Worm (Caenorhabditis elegans): ENCODE results near the gene F09E10.6.

The F09E10.6 gene

ce11 chrX:1453770-1454169 lies 43.7 kb downstream of the F09E10.6 start, which contains the start of gene cebp-1 (continued):
- TF ChIP-seq ama-1 (optimal IDR thresholded peaks at IDR 0.05) (peak; percentile 30), Y55F3AM.14 (GFP tag; optimal IDR thresholded peaks at IDR 0.05) (no peak), peb-1 (tag; optimal IDR thresholded peaks at IDR 0.05) (no peak), R02D3.7 (tag; optimal IDR thresholded peaks at IDR 0.05) (no peak), unc-62 (GFP tag; optimal IDR thresholded peaks at IDR 0.05) (no peak), mab-5 (tag; optimal IDR thresholded peaks at IDR 0.05) (no peak), skn-1 (tag; optimal IDR thresholded peaks at IDR 0.05) (no peak), blmp-1 (tag; optimal IDR thresholded peaks at IDR 0.05; ENCODE audit: insufficient read depth) (peak; percentile 63)

- TF ChIP-seq ama-1 (optimal IDR thresholded peaks at IDR 0.05) (peak; percentile 83), nhr-12 (tag; optimal IDR thresholded peaks at IDR 0.05) (no peak), peb-1 (tag; optimal IDR thresholded peaks at IDR 0.05) (no peak), ztf-4 (tag; optimal IDR thresholded peaks at IDR 0.05) (peak; percentile 32), F13H6.1 (tag; optimal IDR thresholded peaks at IDR 0.05) (peak; percentile 20)
Observed at ce11 chrX:1451816-1452602, 45.5 kb downstream of the F09E10.6 start.

ce11 chrX:1451240-1451639 lies 46.2 kb downstream of the F09E10.6 start:
- TF ChIP-seq sma-9 (GFP tag; optimal IDR thresholded peaks at IDR 0.05) (no peak), sma-9 (tag; optimal IDR thresholded peaks at IDR 0.05) (no peak), unc-62 (GFP tag; optimal IDR thresholded peaks at IDR 0.05) (no peak), alr-1 (tag; optimal IDR thresholded peaks at IDR 0.05) (no peak), Y55F3AM.14 (GFP tag; optimal IDR thresholded peaks at IDR 0.05) (no peak), lsy-2 (tag; optimal IDR thresholded peaks at IDR 0.05) (no peak), crh-2 (tag; optimal IDR thresholded peaks at IDR 0.05) (no peak), nhr-77 (tag; optimal IDR thresholded peaks at IDR 0.05) (no peak), C34F6.9 (tag; optimal IDR thresholded peaks at IDR 0.05) (no peak), unc-39 (tag; optimal IDR thresholded peaks at IDR 0.05) (no peak), nhr-23 (tag; optimal IDR thresholded peaks at IDR 0.05) (no peak), ama-1 (optimal IDR thresholded peaks at IDR 0.05) (no peak), mab-5 (tag; optimal IDR thresholded peaks at IDR 0.05) (no peak), nhr-10 (tag; optimal IDR thresholded peaks at IDR 0.05) (no peak), egl-27 (tag; optimal IDR thresholded peaks at IDR 0.05) (no peak), elt-1 (tag; optimal IDR thresholded peaks at IDR 0.05) (no peak), snpc-4 (tag; optimal IDR thresholded peaks at IDR 0.05) (no peak)

ce11 chrX:1450352-1450818 lies 47.1 kb downstream of the F09E10.6 start, which contains the start of gene W05H7.1:
W05H7.1 (plus strand) TSS chrX:1450768.
- TF ChIP-seq C34F6.9 (tag; optimal IDR thresholded peaks at IDR 0.05) (peak; percentile 60), lin-13 (GFP tag; optimal IDR thresholded peaks at IDR 0.05) (peak; percentile 14), unc-55 (GFP tag; optimal IDR thresholded peaks at IDR 0.05) (peak; percentile 72), egl-27 (tag; optimal IDR thresholded peaks at IDR 0.05) (no peak), mab-5 (tag; optimal IDR thresholded peaks at IDR 0.05) (no peak), elt-3 (tag; optimal IDR thresholded peaks at IDR 0.05) (no peak), nhr-12 (tag; optimal IDR thresholded peaks at IDR 0.05) (no peak), mdl-1 (tag; optimal IDR thresholded peaks at IDR 0.05) (peak in 1 of 2 experiments; percentile 22), nhr-237 (tag; optimal IDR thresholded peaks at IDR 0.05) (no peak), nhr-10 (tag; optimal IDR thresholded peaks at IDR 0.05) (no peak), ztf-11 (tag; optimal IDR thresholded peaks at IDR 0.05) (no peak), fos-1 (tag; optimal IDR thresholded peaks at IDR 0.05) (peak; percentile 18), nhr-23 (tag; optimal IDR thresholded peaks at IDR 0.05) (no peak), nhr-25 (tag; optimal IDR thresholded peaks at IDR 0.05) (peak; percentile 38), mbf-1 (tag; optimal IDR thresholded peaks at IDR 0.05) (no peak), skn-1 (tag; optimal IDR thresholded peaks at IDR 0.05) (no peak), R02D3.7 (tag; optimal IDR thresholded peaks at IDR 0.05) (no peak), ZK546.5 (tag; optimal IDR thresholded peaks at IDR 0.05) (no peak), lin-11 (tag; optimal IDR thresholded peaks at IDR 0.05) (peak; percentile 41), dmd-4 (tag; optimal IDR thresholded peaks at IDR 0.05) (no peak), sma-3 (GFP tag; optimal IDR thresholded peaks at IDR 0.05) (peak; percentile 3), ceh-82 (tag; optimal IDR thresholded peaks at IDR 0.05) (no peak), blmp-1 (tag; optimal IDR thresholded peaks at IDR 0.05; ENCODE audit: insufficient read depth) (no peak), snpc-4 (tag; optimal IDR thresholded peaks at IDR 0.05) (no peak), zag-1 (tag; optimal IDR thresholded peaks at IDR 0.05) (no peak), nhr-77 (tag; optimal IDR thresholded peaks at IDR 0.05) (no peak), elt-1 (tag; optimal IDR thresholded peaks at IDR 0.05) (no peak), ama-1 (optimal IDR thresholded peaks at IDR 0.05) (no peak), nhr-6 (tag; optimal IDR thresholded peaks at IDR 0.05) (no peak), ztf-4 (tag; optimal IDR thresholded peaks at IDR 0.05) (no peak), alr-1 (tag; optimal IDR thresholded peaks at IDR 0.05) (no peak), gmeb-1 (tag; optimal IDR thresholded peaks at IDR 0.05) (no peak), sma-9 (GFP tag; optimal IDR thresholded peaks at IDR 0.05) (peak; percentile 28), sma-9 (tag; optimal IDR thresholded peaks at IDR 0.05) (no peak), aly-2 (tag; optimal IDR thresholded peaks at IDR 0.05) (no peak), crh-2 (tag; optimal IDR thresholded peaks at IDR 0.05) (peak; percentile 51), F13H6.1 (tag; optimal IDR thresholded peaks at IDR 0.05) (peak; percentile 37), ceh-16 (tag; optimal IDR thresholded peaks at IDR 0.05) (no peak), nhr-21 (tag; optimal IDR thresholded peaks at IDR 0.05) (no peak)

Measured in whole organism, L2 larva.